Fruit fly (Drosophila melanogaster) whole organism, embryonic: ENCODE results near the gene CG46026.
A peak's percentile ranks its signal among the peaks of the same experiment; 100 is the strongest.

Experiments
- C15 ChIP-seq: fragments of 200-800 bp; sonication (Bioruptor generic); IDR thresholded peaks from 3 replicates; pipeline ENCODE4 v1.3.6; 2022; ENCODE audit warnings: missing biosample characterization, missing genetic modification characterization
- CG10654 ChIP-seq: fragments of 200-800 bp; sonication (Bioruptor generic); optimal IDR thresholded peaks from 2 replicates; lab custom pipeline; 2016; ENCODE audit warnings: missing biosample characterization, missing genetic modification characterization
- CG11696 ChIP-seq: fragments of 200-800 bp; sonication (Bioruptor generic); IDR thresholded peaks from 2 replicates; pipeline ENCODE4 v1.3.6; 2022; ENCODE audit warnings: missing biosample characterization, missing genetic modification characterization
- CG12769 ChIP-seq: fragments of 200-800 bp; sonication (Bioruptor generic); optimal IDR thresholded peaks from 2 replicates; lab custom pipeline; 2019; ENCODE audit warnings: missing biosample characterization, mild to moderate bottlenecking, missing genetic modification characterization, moderate library complexity
- CG13287 ChIP-seq: fragments of 200-800 bp; sonication (Bioruptor generic); IDR thresholded peaks from 2 replicates; pipeline ENCODE4 v1.3.6; 2022; ENCODE audit warnings: missing biosample characterization, missing genetic modification characterization; ENCODE audit not compliant: partially characterized antibody
- CG13296 ChIP-seq: fragments of 200-800 bp; sonication (Bioruptor generic); optimal IDR thresholded peaks from 3 replicates; lab custom pipeline; 2018; ENCODE audit warnings: missing biosample characterization, mild to moderate bottlenecking, missing genetic modification characterization
- CG14667 ChIP-seq: fragments of 200-800 bp; sonication (Bioruptor generic); IDR thresholded peaks from 2 replicates; pipeline ENCODE4 v1.3.6; 2022; ENCODE audit warnings: missing biosample characterization, missing genetic modification characterization
- CG15479 ChIP-seq: fragments of 200-800 bp; sonication (Bioruptor generic); optimal IDR thresholded peaks from 3 replicates; lab custom pipeline; 2019; ENCODE audit warnings: missing biosample characterization, mild to moderate bottlenecking, missing genetic modification characterization, moderate library complexity
- CG15696 ChIP-seq: fragments of 200-800 bp; sonication (Bioruptor generic); optimal IDR thresholded peaks from 2 replicates; lab custom pipeline; 2019; ENCODE audit warnings: missing biosample characterization, mild to moderate bottlenecking, missing genetic modification characterization, moderate library complexity
- CG16813 ChIP-seq: fragments of 200-800 bp; sonication (Bioruptor generic); IDR thresholded peaks from 3 replicates; pipeline ENCODE4 v1.3.6; 2022; ENCODE audit warnings: missing biosample characterization, missing genetic modification characterization; ENCODE audit not compliant: partially characterized antibody
- CG17328 ChIP-seq: fragments of 200-800 bp; sonication (Bioruptor generic); IDR thresholded peaks from 2 replicates; pipeline ENCODE4 v1.3.6; 2022; ENCODE audit warnings: missing biosample characterization, missing genetic modification characterization
- CG17361 ChIP-seq: fragments of 200-800 bp; sonication (Bioruptor generic); IDR thresholded peaks from 3 replicates; pipeline ENCODE4 v1.3.6; 2022; ENCODE audit warnings: missing biosample characterization, missing genetic modification characterization
- CG18619 ChIP-seq: fragments of 200-800 bp; sonication (Bioruptor generic); optimal IDR thresholded peaks from 3 replicates; lab custom pipeline; 2017; ENCODE audit warnings: missing biosample characterization, mild to moderate bottlenecking, missing genetic modification characterization
- CG2875 ChIP-seq: fragments of 200-800 bp; sonication (Bioruptor generic); optimal IDR thresholded peaks from 2 replicates; lab custom pipeline; 2017; ENCODE audit warnings: missing biosample characterization, mild to moderate bottlenecking, missing genetic modification characterization, missing genetic modification reagents
- CG32532 ChIP-seq: fragments of 200-800 bp; sonication (Bioruptor generic); IDR thresholded peaks from 2 replicates; pipeline ENCODE4 v1.3.6; 2022; ENCODE audit warnings: missing biosample characterization, missing genetic modification characterization
- CG33557 ChIP-seq: fragments of 200-800 bp; sonication (Bioruptor generic); optimal IDR thresholded peaks from 2 replicates; lab custom pipeline; 2019; ENCODE audit warnings: missing biosample characterization, mild to moderate bottlenecking, missing genetic modification characterization, moderate library complexity
- CG3726 ChIP-seq: fragments of 200-800 bp; sonication (Bioruptor generic); IDR thresholded peaks from 3 replicates; pipeline ENCODE4, ENCODE4 v1.3.6; 2022; ENCODE audit warnings: missing biosample characterization, missing genetic modification characterization
- CG43689 ChIP-seq: fragments of 200-800 bp; sonication (Bioruptor generic); IDR thresholded peaks from 2 replicates; pipeline ENCODE4 v1.3.6; 2022; ENCODE audit warnings: missing biosample characterization, missing genetic modification characterization
- CG4617 ChIP-seq: fragments of 200-800 bp; sonication (Bioruptor generic); optimal IDR thresholded peaks from 3 replicates; lab custom pipeline; 2016; ENCODE audit warnings: missing biosample characterization, missing genetic modification characterization, borderline replicate concordance
- CG7271 ChIP-seq: fragments of 200-800 bp; sonication (Bioruptor generic); optimal IDR thresholded peaks from 2 replicates; lab custom pipeline; 2018; ENCODE audit warnings: missing biosample characterization, mild to moderate bottlenecking, missing genetic modification characterization, moderate library complexity
- CG8924 ChIP-seq: fragments of 200-800 bp; optimal IDR thresholded peaks from 3 replicates; lab custom pipeline; 2019; ENCODE audit warnings: missing biosample characterization, mild to moderate bottlenecking, missing genetic modification characterization, moderate library complexity
- CG9437 ChIP-seq: fragments of 200-800 bp; sonication (Bioruptor generic); optimal IDR thresholded peaks from 2 replicates; lab custom pipeline; 2018; ENCODE audit warnings: missing biosample characterization, mild to moderate bottlenecking, missing genetic modification characterization
- CG9797 ChIP-seq: fragments of 200-800 bp; sonication (Bioruptor generic); optimal IDR thresholded peaks from 3 replicates; lab custom pipeline; 2018; ENCODE audit warnings: missing biosample characterization, mild to moderate bottlenecking, missing genetic modification characterization
- CoRest ChIP-seq: fragments of 200-800 bp; sonication (Bioruptor generic); optimal IDR thresholded peaks from 3 replicates; lab custom pipeline; 2018; ENCODE audit warnings: missing biosample characterization, mild to moderate bottlenecking, missing genetic modification characterization, moderate library complexity
- Eip74EF ChIP-seq, 2 experiments: fragments of 200-800 bp in 1 of 2; fragments of >200 bp in 1 of 2; sonication (Bioruptor generic) in 1 of 2; optimal IDR thresholded peaks; 2 replicates each; lab custom pipeline; 2017 to 2019; ENCODE audit warnings: missing biosample characterization in 2 of 2, missing genetic modification characterization in 2 of 2, mild to moderate bottlenecking in 1 of 2, moderate library complexity in 1 of 2
- Hr51 ChIP-seq, 2 experiments: fragments of 200-800 bp; sonication (Bioruptor generic); optimal IDR thresholded peaks; 2 replicates in 1 of 2; 3 replicates in 1 of 2; lab custom pipeline; 2016 to 2018; ENCODE audit warnings: missing biosample characterization in 2 of 2, missing genetic modification characterization in 2 of 2, mild to moderate bottlenecking in 1 of 2, moderate library complexity in 1 of 2
- Lpt ChIP-seq: fragments of >200 bp; optimal IDR thresholded peaks from 2 replicates; lab custom pipeline; 2018; ENCODE audit warnings: missing biosample characterization, missing genetic modification characterization
- Mes4 ChIP-seq: fragments of 200-800 bp; sonication (Bioruptor generic); optimal IDR thresholded peaks from 2 replicates; lab custom pipeline; 2016; ENCODE audit warnings: missing biosample characterization, missing genetic modification characterization
- NC2α ChIP-seq: fragments of 200-800 bp; sonication (Bioruptor generic); optimal IDR thresholded peaks from 2 replicates; lab custom pipeline; 2016; ENCODE audit warnings: missing biosample characterization, missing genetic modification characterization
- NFAT ChIP-seq: fragments of 200-800 bp; sonication (Bioruptor generic); IDR thresholded peaks from 2 replicates; pipeline ENCODE4 v1.3.6; 2022; ENCODE audit warnings: missing biosample characterization, missing genetic modification characterization
- Nf-YC ChIP-seq: fragments of 200-800 bp; optimal IDR thresholded peaks from 3 replicates; lab custom pipeline; 2019; ENCODE audit warnings: missing biosample characterization, mild to moderate bottlenecking, missing genetic modification characterization, moderate library complexity
- ab ChIP-seq: fragments of 200-800 bp; sonication (Bioruptor generic); optimal IDR thresholded peaks from 2 replicates; lab custom pipeline; 2016; ENCODE audit warnings: missing biosample characterization, missing genetic modification characterization
- ase ChIP-seq: fragments of 200-800 bp; sonication (Bioruptor generic); IDR thresholded peaks from 3 replicates; pipeline ENCODE4 v1.3.6; 2022; ENCODE audit warnings: missing biosample characterization, missing genetic modification characterization
- bbx ChIP-seq: fragments of 200-800 bp; sonication (Bioruptor generic); IDR thresholded peaks from 2 replicates; pipeline ENCODE4 v1.3.6; 2022; ENCODE audit warnings: missing biosample characterization, missing genetic modification characterization; ENCODE audit not compliant: partially characterized antibody
- bigmax ChIP-seq: fragments of 200-800 bp; sonication (Bioruptor generic); optimal IDR thresholded peaks from 2 replicates; lab custom pipeline; 2018; ENCODE audit warnings: missing biosample characterization, mild to moderate bottlenecking, missing genetic modification characterization
- cad ChIP-seq: fragments of >200 bp; optimal IDR thresholded peaks from 2 replicates; lab custom pipeline; 2017; ENCODE audit warnings: missing biosample characterization, missing genetic modification characterization
- cas ChIP-seq: fragments of 200-800 bp; sonication (Bioruptor generic); IDR thresholded peaks from 2 replicates; pipeline ENCODE4 v1.3.6; 2022; ENCODE audit warnings: missing biosample characterization, missing genetic modification characterization
- chif ChIP-seq, 2 experiments: fragments of 200-800 bp; sonication (Bioruptor generic); optimal IDR thresholded peaks; 3 replicates each; lab custom pipeline; 2016; ENCODE audit warnings: missing biosample characterization in 2 of 2, missing genetic modification characterization in 2 of 2
- ems ChIP-seq: fragments of 200-800 bp; sonication (Bioruptor generic); optimal IDR thresholded peaks from 3 replicates; lab custom pipeline; 2016; ENCODE audit warnings: missing biosample characterization, missing genetic modification characterization
- grn ChIP-seq: fragments of 200-800 bp; sonication (Bioruptor generic); optimal IDR thresholded peaks from 3 replicates; lab custom pipeline; 2017; ENCODE audit warnings: missing biosample characterization, missing genetic modification characterization
- h ChIP-seq: fragments of >200 bp; optimal IDR thresholded peaks from 2 replicates; lab custom pipeline; 2017
- ind ChIP-seq: fragments of 200-800 bp; sonication (Bioruptor generic); optimal IDR thresholded peaks from 3 replicates; lab custom pipeline; 2016; ENCODE audit warnings: missing biosample characterization, missing genetic modification characterization
- inv ChIP-seq: fragments of 200-800 bp; sonication (Bioruptor generic); IDR thresholded peaks from 2 replicates; pipeline ENCODE4 v1.3.6; 2022; ENCODE audit warnings: missing biosample characterization, missing genetic modification characterization; ENCODE audit not compliant: partially characterized antibody
- kah ChIP-seq: fragments of 200-800 bp; sonication (Bioruptor generic); optimal IDR thresholded peaks from 2 replicates; lab custom pipeline; 2018; ENCODE audit warnings: missing biosample characterization, mild to moderate bottlenecking, missing genetic modification characterization
- lola ChIP-seq, 3 experiments: fragments of >200 bp in 2 of 3; fragments of 200-800 bp in 1 of 3; sonication (Bioruptor generic) in 1 of 3; optimal IDR thresholded peaks; 2 replicates each; lab custom pipeline; 2017 to 2019; ENCODE audit warnings: missing biosample characterization in 3 of 3, missing genetic modification characterization in 3 of 3, mild to moderate bottlenecking in 1 of 3, moderate library complexity in 1 of 3
- nerfin-1 ChIP-seq: fragments of 200-800 bp; sonication (Bioruptor generic); optimal IDR thresholded peaks from 3 replicates; lab custom pipeline; 2019; ENCODE audit warnings: missing biosample characterization, mild to moderate bottlenecking, missing genetic modification characterization, moderate library complexity
- pho ChIP-seq: fragments of 200-800 bp; sonication (Bioruptor generic); optimal IDR thresholded peaks from 2 replicates; lab custom pipeline; 2016; ENCODE audit warnings: missing biosample characterization, missing genetic modification characterization
- pum ChIP-seq: fragments of 200-800 bp; sonication (Bioruptor generic); optimal IDR thresholded peaks from 2 replicates; lab custom pipeline; 2016; ENCODE audit warnings: missing biosample characterization, missing genetic modification characterization
- tna ChIP-seq: fragments of 200-800 bp; sonication (Bioruptor generic); IDR thresholded peaks from 2 replicates; pipeline ENCODE4 v1.3.6; 2022; ENCODE audit warnings: missing biosample characterization, missing genetic modification characterization; ENCODE audit not compliant: partially characterized antibody
- trem ChIP-seq: fragments of 200-800 bp; optimal IDR thresholded peaks from 3 replicates; lab custom pipeline; 2019; ENCODE audit warnings: missing biosample characterization, mild to moderate bottlenecking, missing genetic modification characterization, moderate library complexity
- wdn ChIP-seq: fragments of 200-800 bp; sonication (Bioruptor generic); IDR thresholded peaks from 2 replicates; pipeline ENCODE4 v1.3.6; 2022; ENCODE audit warnings: missing biosample characterization, missing genetic modification characterization

CG46026 gene

DNA sequence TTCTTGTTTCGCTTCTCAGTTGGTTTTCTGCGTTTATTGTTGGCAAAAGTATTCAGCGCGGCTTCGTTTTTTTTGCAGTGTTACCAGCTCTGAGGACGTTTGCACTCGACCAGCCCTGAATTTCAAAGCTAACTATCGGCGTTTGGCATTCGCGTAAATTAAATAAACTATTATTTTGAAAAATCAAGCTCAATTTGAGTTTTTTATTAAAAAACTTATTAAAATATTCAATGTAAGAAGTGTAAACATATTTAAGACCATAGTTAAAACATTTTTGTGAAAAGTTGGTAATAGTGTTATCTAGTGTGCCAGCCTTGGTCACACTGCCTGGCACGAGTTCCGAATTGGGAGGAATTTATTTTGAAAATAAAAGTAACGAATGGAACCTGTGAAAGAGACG, 39.1 kb downstream of the CG46026 start, which contains the start of the genes SmD2 and CG18048 (continued):
- TF ChIP-seq CG18619 (GFP tag; lab: Kevin White, UChicago) (no peak), cad (GFP tag; lab: Kevin White, UChicago) (no peak), CG2875 (no peak), Lpt (GFP tag; lab: Kevin White, UChicago) (no peak), ab (no peak), CG7271 (tag; lab: Kevin White, UChicago) (no peak), CG14667 (no peak), bigmax (GFP tag; lab: Kevin White, UChicago) (no peak), tna (GFP tag; lab: Robert Waterston, UW) (peak; percentile 43; the same call in 1 of the 2 replicates), trem (tag; lab: Kevin White, UChicago) (peak; percentile 85), inv (GFP tag; lab: Robert Waterston, UW) (peak; percentile 75), pum (GFP tag; lab: Kevin White, UChicago) (no peak), CG13296 (no peak), NFAT (no peak), CG17361 (peak; percentile 57; the same call in 1 of the 3 replicates), h (no peak), CG11696 (no peak), CG32532 (GFP tag; lab: Robert Waterston, UW) (no peak), CG4617 (GFP tag; lab: Kevin White, UChicago) (peak; percentile 79), CG9437 (GFP tag; lab: Kevin White, UChicago) (no peak), CG17328 (GFP tag; lab: Robert Waterston, UW) (no peak), ems (GFP tag; lab: Kevin White, UChicago) (no peak), NC2α (GFP tag; lab: Kevin White, UChicago) (no peak), wdn (GFP tag; lab: Robert Waterston, UW) (no peak), bbx (GFP tag; lab: Robert Waterston, UW) (no peak), CG13287 (GFP tag; lab: Robert Waterston, UW) (peak; percentile 85), ase (GFP tag; lab: Robert Waterston, UW) (no peak), CG33557 (GFP tag; lab: Kevin White, UChicago) (no peak), CG9797 (GFP tag; lab: Kevin White, UChicago) (peak; percentile 88), chif (GFP tag; optimal IDR thresholded peaks at IDR 0.05; lab: Kevin White, UChicago) (no peak), lola (GFP tag; optimal IDR thresholded peaks at IDR 0.05; lab: Kevin White, UChicago) (peak in 1 of 3 experiments; percentile 10), kah (no peak), ind (no peak), nerfin-1 (peak; percentile 68), C15 (GFP tag; lab: Robert Waterston, UW) (no peak), CG43689 (GFP tag; lab: Robert Waterston, UW) (no peak), CoRest (tag; lab: Kevin White, UChicago) (peak; percentile 59), CG16813 (GFP tag; lab: Robert Waterston, UW) (peak; percentile 84), Hr51 (GFP tag; optimal IDR thresholded peaks at IDR 0.05; lab: Kevin White, UChicago) (no peak), CG10654 (GFP tag; lab: Kevin White, UChicago) (no peak), Mes4 (GFP tag; lab: Kevin White, UChicago) (no peak), CG15696 (no peak), CG8924 (tag; lab: Kevin White, UChicago) (no peak), Eip74EF (GFP tag; optimal IDR thresholded peaks at IDR 0.05; lab: Kevin White, UChicago) (no peak), pho (no peak), cas (GFP tag; lab: Robert Waterston, UW) (no peak), CG15479 (GFP tag; lab: Kevin White, UChicago) (no peak), CG12769 (no peak), Nf-YC (tag; lab: Kevin White, UChicago) (peak; percentile 18), grn (GFP tag; lab: Kevin White, UChicago) (no peak), CG3726 (GFP tag; lab: Robert Waterston, UW) (no peak)
